Worm (Caenorhabditis elegans) whole organism, L1 larva: ENCODE results near the gene ugtp-1.

Source experiments
- C04F5.9 ChIP-seq: sonication (generic microtip); optimal IDR thresholded peaks from 2 replicates; lab custom pipeline; 2016; ENCODE audit warnings: missing genetic modification characterization, missing compliant biosample characterization
- aha-1 ChIP-seq: fragments of 150-350 bp; optimal IDR thresholded peaks from 2 replicates; lab custom pipeline; 2014; ENCODE audit warnings: missing biosample characterization, missing genetic modification characterization
- alr-1 ChIP-seq: fragments of 200-800 bp; sonication (Bioruptor generic); optimal IDR thresholded peaks from 2 replicates; lab custom pipeline; 2018; ENCODE audit warnings: borderline replicate concordance, mild to moderate bottlenecking, missing genetic modification characterization, missing compliant biosample characterization
- aly-2 ChIP-seq: fragments of 150-350 bp; optimal IDR thresholded peaks from 2 replicates; lab custom pipeline; 2014; ENCODE audit warnings: missing biosample characterization, missing genetic modification characterization
- ama-1 ChIP-seq: fragments of 150-350 bp; optimal IDR thresholded peaks from 2 replicates; lab custom pipeline; 2014
- ceh-82 ChIP-seq, 3 experiments: fragments of 150-350 bp in 1 of 3; sonication (generic microtip) in 2 of 3; optimal IDR thresholded peaks; 2 replicates each; lab custom pipeline; 2014 to 2017; ENCODE audit warnings: missing biosample characterization in 3 of 3, missing genetic modification characterization in 3 of 3
- ceh-90 ChIP-seq: sonication (generic microtip); optimal IDR thresholded peaks from 2 replicates; lab custom pipeline; 2016; ENCODE audit warnings: missing genetic modification characterization, missing compliant biosample characterization
- efl-1 ChIP-seq, 4 experiments: fragments of 150-350 bp; optimal IDR thresholded peaks in 3 of 4; peaks in 1 of 4; 1 replicate in 1 of 4; 2 replicates in 3 of 4; lab custom pipeline; 2014; ENCODE audit warnings: missing biosample characterization in 2 of 4, missing genetic modification characterization in 2 of 4, missing genetic modification reagents in 2 of 4
- efl-3 ChIP-seq: fragments of 200-800 bp; sonication (Bioruptor generic); optimal IDR thresholded peaks from 2 replicates; lab custom pipeline; 2018; ENCODE audit warnings: mild to moderate bottlenecking, missing genetic modification characterization, missing compliant biosample characterization
- egl-13 ChIP-seq: sonication (generic microtip); optimal IDR thresholded peaks from 2 replicates; lab custom pipeline; 2016; ENCODE audit warnings: missing genotype, missing genetic modification reagents, missing genetic modification characterization, missing compliant biosample characterization
- egl-27 ChIP-seq, 2 experiments: fragments of 150-350 bp in 1 of 2; sonication (generic microtip); optimal IDR thresholded peaks; 3 replicates each; lab custom pipeline; 2017 to 2018; ENCODE audit warnings: missing biosample characterization in 2 of 2, missing genetic modification characterization in 2 of 2, missing genetic modification reagents in 2 of 2
- elt-2 ChIP-seq: sonication (generic microtip); optimal IDR thresholded peaks from 2 replicates; lab custom pipeline; 2016; ENCODE audit warnings: missing genetic modification characterization, mild to moderate bottlenecking, inconsistent platforms, missing compliant biosample characterization, missing genetic modification reagents
- ets-5 ChIP-seq: fragments of 200-800 bp; sonication (Bioruptor generic); IDR thresholded peaks from 2 replicates; pipeline ENCODE4 v1.3.6; 2022; ENCODE audit warnings: missing genetic modification characterization, missing compliant biosample characterization
- fkh-10 ChIP-seq: sonication (generic microtip); optimal IDR thresholded peaks from 2 replicates; lab custom pipeline; 2017; ENCODE audit warnings: missing biosample characterization, missing genetic modification reagents, missing genetic modification characterization
- fkh-4 ChIP-seq: sonication (generic microtip); optimal IDR thresholded peaks from 2 replicates; lab custom pipeline; 2016; ENCODE audit warnings: missing compliant biosample characterization, missing genetic modification characterization, borderline replicate concordance
- fkh-8 ChIP-seq: sonication (generic microtip); optimal IDR thresholded peaks from 2 replicates; lab custom pipeline; 2016; ENCODE audit warnings: mild to moderate bottlenecking, missing genetic modification characterization, missing compliant biosample characterization
- hlh-17 ChIP-seq: fragments of 200-800 bp; sonication (Bioruptor generic); optimal IDR thresholded peaks from 2 replicates; lab custom pipeline; 2018; ENCODE audit warnings: missing genetic modification characterization, mild to moderate bottlenecking, missing compliant biosample characterization, moderate library complexity, borderline replicate concordance
- hpl-2 ChIP-seq: fragments of 150-350 bp; optimal IDR thresholded peaks from 2 replicates; lab custom pipeline; 2014; ENCODE audit warnings: missing biosample characterization, missing genetic modification reagents, missing genetic modification characterization
- irx-1 ChIP-seq: sonication (generic microtip); optimal IDR thresholded peaks from 2 replicates; lab custom pipeline; 2016; ENCODE audit warnings: missing genetic modification characterization, missing compliant biosample characterization
- lin-13 ChIP-seq: fragments of 150-350 bp; optimal IDR thresholded peaks from 2 replicates; lab custom pipeline; 2014; ENCODE audit warnings: missing biosample characterization, missing genetic modification reagents, missing genetic modification characterization
- lin-14 ChIP-seq: fragments of 200-800 bp; sonication (Bioruptor generic); optimal IDR thresholded peaks from 2 replicates; lab custom pipeline; 2018; ENCODE audit warnings: mild to moderate bottlenecking, missing genetic modification characterization, moderate library complexity, missing compliant biosample characterization
- lin-15B ChIP-seq: fragments of 150-350 bp; sonication (generic microtip); optimal IDR thresholded peaks from 3 replicates; lab custom pipeline; 2014; ENCODE audit warnings: missing biosample characterization, missing genetic modification characterization
- lin-39 ChIP-seq: fragments of 150-350 bp; optimal IDR thresholded peaks from 2 replicates; lab custom pipeline; 2014; ENCODE audit warnings: missing biosample characterization, missing genetic modification reagents, missing genetic modification characterization
- mef-2 ChIP-seq: fragments of 150-350 bp; optimal IDR thresholded peaks from 2 replicates; lab custom pipeline; 2014; ENCODE audit warnings: missing biosample characterization, missing genetic modification characterization
- nhr-19 ChIP-seq: fragments of 200-800 bp; sonication (Bioruptor generic); conservative IDR thresholded peaks from 2 replicates; pipeline ENCODE4 v1.3.6; 2022; ENCODE audit warnings: missing genetic modification characterization, missing compliant biosample characterization
- nhr-20 ChIP-seq: sonication (generic microtip); optimal IDR thresholded peaks from 2 replicates; lab custom pipeline; 2016; ENCODE audit warnings: mild to moderate bottlenecking, missing genetic modification characterization, missing compliant biosample characterization
- nhr-237 ChIP-seq: fragments of 150-350 bp; optimal IDR thresholded peaks from 2 replicates; lab custom pipeline; 2014; ENCODE audit warnings: missing biosample characterization, missing genetic modification characterization
- nhr-77 ChIP-seq: fragments of 150-350 bp; optimal IDR thresholded peaks from 2 replicates; lab custom pipeline; 2014; ENCODE audit warnings: missing biosample characterization, missing genetic modification characterization
- nhr-85 ChIP-seq: sonication (generic microtip); peaks from one replicate; lab custom pipeline; 2016; ENCODE audit warnings: missing genetic modification characterization, inconsistent platforms, missing compliant biosample characterization
- pax-3 ChIP-seq: fragments of 200-800 bp; sonication (Bioruptor generic); optimal IDR thresholded peaks from 2 replicates; lab custom pipeline; 2018; ENCODE audit warnings: mild to moderate bottlenecking, missing genetic modification characterization, moderate library complexity, missing compliant biosample characterization
- rnt-1 ChIP-seq: sonication (generic microtip); optimal IDR thresholded peaks from 2 replicates; lab custom pipeline; 2016; ENCODE audit warnings: mild to moderate bottlenecking, missing genetic modification characterization, moderate library complexity, missing compliant biosample characterization
- snpc-4 ChIP-seq: fragments of 150-350 bp; optimal IDR thresholded peaks from 2 replicates; lab custom pipeline; 2014; ENCODE audit warnings: missing biosample characterization, missing genetic modification characterization
- swsn-7 ChIP-seq: sonication (generic microtip); optimal IDR thresholded peaks from 2 replicates; lab custom pipeline; 2016; ENCODE audit warnings: missing genetic modification characterization, missing compliant biosample characterization
- tbx-2 ChIP-seq: sonication (generic microtip); optimal IDR thresholded peaks from 2 replicates; lab custom pipeline; 2016; ENCODE audit warnings: missing genetic modification characterization, missing compliant biosample characterization
- unc-30 ChIP-seq: sonication (generic microtip); optimal IDR thresholded peaks from 2 replicates; lab custom pipeline; 2017; ENCODE audit warnings: missing biosample characterization, missing genetic modification characterization
- unc-62 ChIP-seq: fragments of 150-350 bp; optimal IDR thresholded peaks from 2 replicates; lab custom pipeline; 2014; ENCODE audit warnings: missing biosample characterization, missing genetic modification reagents, missing genetic modification characterization
- unc-86 ChIP-seq: sonication (generic microtip); optimal IDR thresholded peaks from 2 replicates; lab custom pipeline; 2016; ENCODE audit warnings: missing genetic modification characterization, missing compliant biosample characterization
- vab-15 ChIP-seq: sonication (generic microtip); optimal IDR thresholded peaks from 2 replicates; lab custom pipeline; 2017; ENCODE audit warnings: missing genotype, mild to moderate bottlenecking, missing genetic modification characterization, missing compliant biosample characterization
- xbp-1 ChIP-seq: sonication (generic microtip); optimal IDR thresholded peaks from 2 replicates; lab custom pipeline; 2016; ENCODE audit warnings: missing genetic modification characterization, missing compliant biosample characterization
- zip-4 ChIP-seq: fragments of 200-800 bp; sonication (Bioruptor generic); optimal IDR thresholded peaks from 2 replicates; lab custom pipeline; 2018; ENCODE audit warnings: mild to moderate bottlenecking, missing genetic modification characterization, moderate library complexity, missing compliant biosample characterization

Gene ugtp-1

DNA sequence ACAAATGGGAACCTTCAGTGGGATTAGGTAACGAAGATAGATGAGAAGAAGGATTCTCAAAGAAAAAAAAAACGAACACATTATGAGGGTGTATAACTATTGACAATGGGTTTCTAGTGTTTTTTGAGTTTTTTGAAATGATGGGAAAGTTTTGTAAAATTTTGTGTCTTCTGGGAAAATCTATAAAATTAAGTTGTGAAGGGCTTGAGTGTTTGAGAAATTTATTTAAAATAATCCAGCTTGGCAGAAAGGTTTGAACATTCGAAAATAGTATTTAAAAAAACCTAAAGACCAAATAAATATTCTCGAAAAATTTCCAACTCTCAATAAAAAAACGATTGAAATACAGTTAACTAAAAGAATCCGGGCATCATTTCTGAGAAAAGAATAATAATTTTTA, 5.3 kb downstream of the ugtp-1 start (continued):
- no peak for TF ChIP-seq lin-13

DNA sequence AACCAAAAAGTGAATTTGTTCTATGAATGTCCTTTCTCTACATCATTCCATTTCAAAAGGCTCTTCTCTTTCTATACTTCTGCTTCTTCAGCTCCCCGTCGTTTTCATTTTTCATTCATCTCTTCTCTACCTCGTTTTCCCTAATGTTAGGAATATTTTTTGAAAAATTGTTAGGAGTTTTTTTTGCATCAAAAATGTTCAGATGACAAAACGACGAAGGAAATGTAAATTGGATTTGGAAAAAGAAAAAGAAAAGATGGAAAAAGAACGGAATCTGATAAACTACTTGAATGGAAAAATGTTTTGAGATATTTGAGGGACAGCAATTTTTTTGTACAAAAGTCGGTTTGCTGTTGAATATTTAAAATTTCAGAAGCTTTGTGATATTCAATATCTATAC, 5.7 kb downstream of the ugtp-1 start:
- no peak for TF ChIP-seq aha-1 (tag; lab: Kevin White, UChicago)
- no peak for TF ChIP-seq ceh-82 (tag; optimal IDR thresholded peaks at IDR 0.05; lab: Kevin White, UChicago)
- TF ChIP-seq ets-5 (GFP tag; lab: Robert Waterston, UW), result no peak
- peak; percentile 1 for TF ChIP-seq lin-14 (GFP tag; lab: Kevin White, UChicago)
- TF ChIP-seq fkh-10 (GFP tag; lab: Kevin White, UChicago), result no peak
- no peak for TF ChIP-seq unc-30 (tag; lab: Kevin White, UChicago)

DNA sequence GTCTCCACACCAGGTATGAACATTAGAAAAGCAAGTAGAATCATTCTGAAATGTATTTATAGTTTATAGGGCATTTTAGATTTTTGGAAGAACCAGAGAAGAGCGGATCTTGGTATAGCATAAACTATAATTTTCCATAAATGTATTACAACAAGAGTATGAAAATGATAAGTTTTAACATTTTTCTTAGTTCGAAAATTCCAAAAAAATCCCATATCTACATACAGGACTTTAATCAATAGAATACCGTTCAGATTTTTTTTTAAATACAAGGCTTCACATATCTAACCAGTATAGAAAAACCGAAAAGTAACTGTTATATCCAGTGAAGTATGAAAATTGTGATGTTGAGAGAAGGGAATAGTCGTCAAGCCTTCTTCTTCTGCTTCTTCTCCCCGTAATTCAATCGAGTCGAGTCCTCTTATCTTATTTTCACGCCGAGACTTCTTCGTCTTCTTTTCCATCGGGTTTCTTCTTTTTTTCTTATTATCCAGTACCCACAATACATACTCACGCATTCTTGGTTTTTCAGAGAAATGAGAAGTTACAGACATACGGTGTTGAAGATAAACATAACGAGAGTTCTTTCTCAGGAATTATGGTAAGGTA, 6.6 kb downstream of the ugtp-1 start, which contains the start of gene ZK370.6:
Gene ZK370.6 (minus strand): TSS at position 51 of the 609 bp plus-strand sequence.
- TF ChIP-seq nhr-237 (tag; lab: Kevin White, UChicago) (no peak), lin-14 (GFP tag; lab: Kevin White, UChicago) (peak; percentile 16), swsn-7 (tag; lab: Kevin White, UChicago) (no peak), unc-62 (no peak), nhr-20 (tag; lab: Kevin White, UChicago) (no peak)

DNA sequence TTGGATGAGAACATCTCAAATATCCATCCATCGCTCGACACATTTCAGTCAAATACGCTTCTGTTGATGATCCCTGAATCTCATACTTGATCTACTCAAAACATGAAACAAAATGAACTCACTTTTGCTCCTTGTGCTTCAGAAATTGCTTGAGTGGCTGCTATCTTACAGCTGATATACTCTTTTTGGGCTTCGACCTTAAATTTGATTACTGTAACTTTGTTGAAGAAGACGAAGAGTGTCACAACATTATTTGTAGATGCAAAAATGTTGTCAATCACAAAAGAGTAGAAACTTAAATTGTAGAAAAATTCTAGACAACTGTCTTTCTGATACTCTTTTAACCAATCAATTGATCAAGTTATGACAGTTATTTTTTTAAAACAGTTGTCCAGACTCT, 7.9 kb downstream of the ugtp-1 start:
- no peak for TF ChIP-seq pax-3 (tag; lab: Kevin White, UChicago)
- no peak for TF ChIP-seq efl-1 (optimal IDR thresholded peaks at IDR 0.05; lab: Kevin White, UChicago)
- TF ChIP-seq efl-1 (GFP tag; optimal IDR thresholded peaks at IDR 0.05 in 1 of 2; lab: Kevin White, UChicago), result peak in 1 of 2 experiments; percentile 72
- TF ChIP-seq vab-15, result no peak
- no peak for TF ChIP-seq snpc-4 (tag; lab: Kevin White, UChicago)
- peak; percentile 70 for TF ChIP-seq fkh-10 (GFP tag; lab: Kevin White, UChicago)
- no peak for TF ChIP-seq lin-13
- TF ChIP-seq efl-3, result no peak
- no peak for TF ChIP-seq swsn-7 (tag; lab: Kevin White, UChicago)
- TF ChIP-seq irx-1 (tag; lab: Kevin White, UChicago), result no peak
- TF ChIP-seq nhr-237 (tag; lab: Kevin White, UChicago), result no peak
- no peak for TF ChIP-seq nhr-77
- TF ChIP-seq C04F5.9, result no peak
- TF ChIP-seq ceh-90 (tag; lab: Kevin White, UChicago), result no peak

DNA sequence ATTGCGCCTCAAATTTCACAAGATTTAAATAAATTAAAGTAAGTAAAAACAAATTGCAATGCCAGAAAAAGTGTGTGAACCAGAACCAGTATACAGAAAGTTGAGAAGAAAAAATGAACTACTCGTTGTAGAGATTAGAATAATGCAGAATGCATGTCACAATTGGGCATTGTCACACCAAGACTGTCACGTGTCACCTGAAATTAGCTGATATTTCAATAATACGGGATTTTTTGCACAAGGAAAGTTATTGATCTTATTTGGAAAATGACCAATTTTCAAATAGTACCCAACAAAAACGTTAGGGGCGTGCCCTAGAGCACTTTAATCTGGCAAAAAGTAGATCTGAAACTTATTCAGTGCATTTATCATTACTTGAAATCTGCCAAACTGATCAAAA, 8.6 kb downstream of the ugtp-1 start:
- TF ChIP-seq elt-2 (tag; lab: Kevin White, UChicago), result no peak
- TF ChIP-seq hpl-2, result no peak
- no peak for TF ChIP-seq efl-1 (optimal IDR thresholded peaks at IDR 0.05; lab: Kevin White, UChicago)
- peak in 1 of 2 experiments; percentile 91 for TF ChIP-seq efl-1 (GFP tag; optimal IDR thresholded peaks at IDR 0.05 in 1 of 2; lab: Kevin White, UChicago)
- TF ChIP-seq ama-1 (lab: Kevin White, UChicago), result no peak

DNA sequence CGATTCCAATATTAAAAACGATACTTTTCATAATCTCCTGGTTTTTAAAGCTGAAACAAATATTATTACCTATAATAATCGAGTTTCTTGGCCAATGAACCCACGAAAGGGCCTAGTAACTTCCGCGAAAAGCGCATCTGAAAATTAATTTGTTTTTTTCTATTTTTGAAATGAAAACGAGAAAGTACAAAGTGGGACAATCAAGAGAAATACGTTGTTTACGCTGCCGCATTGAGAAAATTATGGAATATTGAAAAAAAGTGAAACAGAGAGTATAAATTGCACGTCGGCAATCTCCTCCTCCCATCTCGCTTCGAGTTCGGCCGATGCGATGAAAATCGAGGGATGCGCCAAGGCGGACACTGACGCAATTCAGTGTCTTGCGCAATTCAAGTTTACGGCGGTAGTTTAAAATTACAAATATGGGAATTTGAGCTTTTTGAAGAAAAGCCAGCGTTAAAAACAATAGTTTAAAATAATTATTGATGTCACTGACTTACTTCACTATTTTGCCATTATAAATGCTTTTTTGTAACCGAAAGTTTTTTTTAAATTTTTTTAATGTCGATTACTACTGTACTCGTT, 9.1 kb downstream of the ugtp-1 start, which contains the start of gene pdhk-2:
Gene pdhk-2 (minus strand): TSS at position 137 of the 585 bp plus-strand sequence.
- TF ChIP-seq tbx-2 (tag; lab: Kevin White, UChicago), result peak; percentile 97
- peak; percentile 93 for TF ChIP-seq xbp-1 (tag; lab: Kevin White, UChicago)
- TF ChIP-seq nhr-19 (GFP tag; lab: Robert Waterston, UW), result peak; percentile 95
- peak; percentile 91 for TF ChIP-seq fkh-8 (tag; lab: Kevin White, UChicago)
- TF ChIP-seq lin-39 (tag; lab: Kevin White, UChicago), result peak; percentile 94
- peak; percentile 78 for TF ChIP-seq aly-2 (tag; lab: Kevin White, UChicago)
- TF ChIP-seq fkh-4 (tag; lab: Kevin White, UChicago), result peak; percentile 72
- peak; percentile 94 for TF ChIP-seq C04F5.9
- TF ChIP-seq unc-86 (tag; lab: Kevin White, UChicago), result peak; percentile 94
- peak; percentile 97 for TF ChIP-seq rnt-1
- peak; percentile 93 for TF ChIP-seq egl-13 (tag; lab: Kevin White, UChicago)
- peak; percentile 89 for TF ChIP-seq zip-4 (GFP tag; lab: Kevin White, UChicago)
- no peak for TF ChIP-seq hlh-17
- peak; percentile 69 for TF ChIP-seq mef-2 (tag; lab: Kevin White, UChicago)
- no peak for TF ChIP-seq ets-5 (GFP tag; lab: Robert Waterston, UW)
- peak; percentile 74 for TF ChIP-seq ama-1 (lab: Kevin White, UChicago)
- peak; percentile 90 for TF ChIP-seq lin-15B (tag; lab: Kevin White, UChicago)
- peak; percentile 98 for TF ChIP-seq nhr-85
- no peak for TF ChIP-seq unc-30 (tag; lab: Kevin White, UChicago)
- no peak for TF ChIP-seq egl-27 (tag; optimal IDR thresholded peaks at IDR 0.05; lab: Kevin White, UChicago)
- TF ChIP-seq alr-1, result no peak
